Fruit fly (Drosophila melanogaster): ENCODE measurements around the gene CG14260.
A peak's percentile ranks its signal among the peaks of the same experiment; 100 is the strongest.

CG14260 gene

DNA sequence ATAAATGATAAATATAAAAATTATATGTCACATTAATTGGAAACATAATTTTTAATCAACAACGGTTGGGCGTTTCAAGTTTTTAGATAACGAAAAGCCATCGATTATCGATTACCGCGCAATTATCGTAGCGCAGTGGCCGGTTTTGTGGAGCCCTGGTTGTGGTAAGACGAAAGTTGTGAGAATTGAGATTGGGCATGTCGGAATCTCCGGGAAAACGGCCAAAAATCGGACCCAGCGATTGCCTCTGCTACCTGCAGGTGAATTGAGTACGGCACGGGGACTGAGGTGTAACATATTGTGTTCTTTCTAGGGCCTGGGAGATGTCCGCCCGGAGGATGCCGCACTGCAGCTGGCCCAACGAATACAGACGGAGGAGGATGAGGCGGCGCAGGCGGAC is 18.4 kb downstream of the CG14260 start, which contains the start of gene CG3368 (continued):
- TF ChIP-seq Aef1 (GFP tag; IDR thresholded peaks at IDR 0.05) (no peak), MESR4 (GFP tag; optimal IDR thresholded peaks at IDR 0.05) (peak; percentile 55), CG13287 (GFP tag; IDR thresholded peaks at IDR 0.05; ENCODE audit: partially characterized antibody) (peak; percentile 71), CG6791 (GFP tag; IDR thresholded peaks at IDR 0.05; ENCODE audit: partially characterized antibody) (peak; percentile 73), Myb (GFP tag; optimal IDR thresholded peaks at IDR 0.05) (peak; percentile 73), BEAF-32 (GFP tag; optimal IDR thresholded peaks at IDR 0.05) (peak; percentile 45), CG10321 (GFP tag; IDR thresholded peaks at IDR 0.05) (no peak), mld (GFP tag; IDR thresholded peaks at IDR 0.05; ENCODE audit: partially characterized antibody) (peak; percentile 55; the same call in 1 of the 3 replicates), sna (GFP tag; IDR thresholded peaks at IDR 0.05; ENCODE audit: partially characterized antibody) (peak; percentile 76), eve (GFP tag; optimal IDR thresholded peaks at IDR 0.05) (no peak), sens (GFP tag) (peak; percentile 49), Doc3 (GFP tag; IDR thresholded peaks at IDR 0.05; ENCODE audit: partially characterized antibody) (peak; percentile 24; the same call in 1 of the 3 replicates), CG7928 (GFP tag; optimal IDR thresholded peaks at IDR 0.05) (peak; percentile 93), zfh1 (GFP tag; IDR thresholded peaks at IDR 0.05) (0 out of 3 replicates have a peak, but pooled peaks have one; percentile 29), Ets65A (GFP tag) (peak; percentile 9), Ada2b (GFP tag; IDR thresholded peaks at IDR 0.05) (no peak), nerfin-2 (GFP tag; IDR thresholded peaks at IDR 0.05; ENCODE audit: partially characterized antibody) (peak; percentile 84), Adf1 (GFP tag; IDR thresholded peaks at IDR 0.05) (no peak), pzg (GFP tag; optimal IDR thresholded peaks at IDR 0.05) (peak; percentile 49), CG12659 (GFP tag; optimal IDR thresholded peaks at IDR 0.05) (no peak), Scr (GFP tag; IDR thresholded peaks at IDR 0.05; ENCODE audit: partially characterized antibody) (peak; percentile 71), Dll (GFP tag; IDR thresholded peaks at IDR 0.05; ENCODE audit: partially characterized antibody) (peak; percentile 65), exex (tag; optimal IDR thresholded peaks at IDR 0.05) (peak; percentile 20), CG14965 (GFP tag; optimal IDR thresholded peaks at IDR 0.05; ENCODE audit: borderline replicate concordance) (no peak), Poxn (GFP tag; IDR thresholded peaks at IDR 0.05) (no peak), emc (GFP tag; optimal IDR thresholded peaks at IDR 0.05) (no peak), CG17328 (GFP tag; IDR thresholded peaks at IDR 0.05) (no peak), CG4328 (GFP tag; optimal IDR thresholded peaks at IDR 0.05) (no peak), unc-4 (GFP tag; IDR thresholded peaks at IDR 0.05; ENCODE audit: partially characterized antibody) (peak; percentile 56), hkb (optimal IDR thresholded peaks at IDR 0.05) (no peak), hkb (GFP tag; IDR thresholded peaks at IDR 0.05) (no peak), dpn (GFP tag; optimal IDR thresholded peaks at IDR 0.05) (no peak), CG17385 (GFP tag; optimal IDR thresholded peaks at IDR 0.05) (no peak), CG34224 (GFP tag; IDR thresholded peaks at IDR 0.05; ENCODE audit: partially characterized antibody) (peak; percentile 82), crp (GFP tag; optimal IDR thresholded peaks at IDR 0.05) (peak in 1 of 2 experiments; percentile 25), crol (GFP tag; IDR thresholded peaks at IDR 0.05) (0 out of 2 replicates have a peak, but pooled peaks have one; percentile 16), gsb-n (tag; optimal IDR thresholded peaks at IDR 0.05) (no peak), D (optimal IDR thresholded peaks at IDR 0.05) (no peak), D (GFP tag; optimal IDR thresholded peaks at IDR 0.05) (no peak), trem (tag; optimal IDR thresholded peaks at IDR 0.05) (peak; percentile 24), CG2116 (GFP tag; optimal IDR thresholded peaks at IDR 0.05) (peak; percentile 52), Blimp-1 (GFP tag; optimal IDR thresholded peaks at IDR 0.05) (no peak), TFAM (GFP tag; optimal IDR thresholded peaks at IDR 0.05) (no peak), mam (GFP tag; optimal IDR thresholded peaks at IDR 0.05) (no peak), schlank (tag; optimal IDR thresholded peaks at IDR 0.05) (no peak), CG7963 (GFP tag; IDR thresholded peaks at IDR 0.05; ENCODE audit: partially characterized antibody) (peak; percentile 58), CG12236 (GFP tag; optimal IDR thresholded peaks at IDR 0.05) (no peak), CrebB (tag; optimal IDR thresholded peaks at IDR 0.05) (no peak), ato (GFP tag; IDR thresholded peaks at IDR 0.05; ENCODE audit: partially characterized antibody) (peak; percentile 61; the same call in 1 of the 2 replicates), crc (GFP tag; optimal IDR thresholded peaks at IDR 0.05) (no peak)
